Fruit fly (Drosophila melanogaster): ENCODE measurements around the gene CG2336.

CG2336 gene

DNA sequence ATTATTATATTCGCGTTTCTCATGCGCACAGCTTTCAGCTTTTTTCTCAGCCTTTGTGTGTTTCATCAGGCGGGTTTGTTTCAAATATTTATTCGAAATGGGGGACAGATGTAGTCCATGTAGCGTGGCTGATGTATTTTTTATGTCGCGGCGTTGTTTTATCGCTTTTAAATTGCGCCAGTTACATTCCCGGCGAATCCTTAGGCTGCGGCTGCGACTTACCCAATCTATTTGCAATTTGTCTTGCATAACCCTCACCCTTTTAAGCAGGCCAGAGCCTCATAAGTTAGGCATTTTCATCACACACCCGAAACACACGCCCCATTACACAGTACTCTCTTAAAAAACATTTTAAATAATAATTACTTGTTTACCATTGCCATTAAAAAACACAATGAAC, 49.3 kb downstream of the CG2336 start, which contains the start of gene sunz:
sunz (plus strand) TSS at position 301 of the 400 bp plus-strand sequence.
- TF ChIP-seq pan (optimal IDR thresholded peaks at IDR 0.05): no peak
- TF ChIP-seq EcR (GFP tag; optimal IDR thresholded peaks at IDR 0.05): no peak
- TF ChIP-seq usp (GFP tag; optimal IDR thresholded peaks at IDR 0.05): no peak
- TF ChIP-seq psq (optimal IDR thresholded peaks at IDR 0.05): no peak
- TF ChIP-seq CG8478 (optimal IDR thresholded peaks at IDR 0.05): no peak
- no peak for TF ChIP-seq Dll (optimal IDR thresholded peaks at IDR 0.05)

Data from whole organism.